Fruit fly (Drosophila melanogaster) whole organism: ENCODE results near the gene Eaat2.

Source experiments
- CG8478 ChIP-seq: fragments of >200 bp; optimal IDR thresholded peaks from 2 replicates; lab custom pipeline; 2018; ENCODE audit warnings: inconsistent platforms
- Dll ChIP-seq: fragments of >200 bp; optimal IDR thresholded peaks from 2 replicates; lab custom pipeline; 2017
- EcR ChIP-seq, 2 experiments: fragments of >200 bp; optimal IDR thresholded peaks; 2 replicates each; lab custom pipeline; 2017; ENCODE audit warnings: missing biosample characterization in 2 of 2, missing genetic modification characterization in 2 of 2, missing genetic modification reagents in 2 of 2
- pan ChIP-seq: fragments of >200 bp; optimal IDR thresholded peaks from 2 replicates; lab custom pipeline; 2017
- psq ChIP-seq: fragments of >200 bp; optimal IDR thresholded peaks from 2 replicates; lab custom pipeline; 2017
- usp ChIP-seq: fragments of >200 bp; optimal IDR thresholded peaks from 2 replicates; lab custom pipeline; 2017; ENCODE audit warnings: missing biosample characterization, missing genetic modification characterization, mixed read lengths

The Eaat2 gene

DNA sequence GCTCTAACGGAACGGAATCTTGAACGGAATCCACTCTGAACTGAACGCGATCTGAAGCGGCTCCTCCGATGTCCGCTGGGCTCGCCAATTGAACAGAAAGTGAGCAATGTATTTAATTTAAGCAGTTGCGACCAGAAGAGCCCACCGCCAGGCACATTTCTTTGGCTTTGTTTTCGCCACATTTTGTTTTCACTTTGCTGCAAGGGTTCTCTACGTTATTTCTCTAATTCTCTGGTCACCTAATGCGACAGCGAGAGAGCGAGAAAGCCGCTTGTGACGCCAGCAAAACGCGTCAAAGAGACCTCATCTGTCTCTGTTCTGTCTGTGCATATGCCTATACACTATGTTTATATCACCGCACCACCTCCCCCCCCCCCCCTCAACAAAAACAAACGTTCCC is at the start of gene Eaat2:
TSS of gene Eaat2 (minus strand) at position 101 of the 400 bp plus-strand sequence.
- TF ChIP-seq CG8478, result no peak
- no peak for TF ChIP-seq EcR (GFP tag; optimal IDR thresholded peaks at IDR 0.05; lab: Kevin White, UChicago)
- TF ChIP-seq usp (GFP tag; lab: Kevin White, UChicago), result no peak
- TF ChIP-seq Dll (lab: Kevin White, UChicago), result no peak
- TF ChIP-seq pan, result no peak
- TF ChIP-seq psq (lab: Kevin White, UChicago), result no peak

DNA sequence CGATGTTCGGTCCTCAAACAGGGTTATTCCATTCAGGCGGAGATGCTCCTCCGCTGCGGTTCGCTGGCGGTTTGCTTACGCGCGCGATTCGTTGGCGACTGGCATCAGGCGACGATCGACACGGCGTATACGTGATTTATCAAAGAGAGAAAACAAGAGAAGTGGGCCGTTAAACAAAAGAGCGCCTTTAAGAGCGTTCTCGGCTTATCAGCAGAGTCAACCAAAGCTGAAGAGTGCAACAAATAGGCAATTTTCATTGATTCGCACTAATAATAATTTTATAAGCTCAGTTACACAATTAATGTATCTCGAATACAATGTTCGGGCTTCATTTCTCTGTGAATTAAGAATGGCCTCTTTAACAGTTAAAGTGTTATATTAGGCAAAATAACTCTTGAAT is 46.5 kb upstream of the Eaat2 start, which contains the start of gene Pkg21D:
TSS of gene Pkg21D (minus strand) at position 101 of the 400 bp plus-strand sequence.
- TF ChIP-seq pan (no peak), usp (GFP tag; lab: Kevin White, UChicago) (no peak), EcR (GFP tag; optimal IDR thresholded peaks at IDR 0.05; lab: Kevin White, UChicago) (no peak), CG8478 (no peak), Dll (lab: Kevin White, UChicago) (no peak), psq (lab: Kevin White, UChicago) (no peak)

DNA sequence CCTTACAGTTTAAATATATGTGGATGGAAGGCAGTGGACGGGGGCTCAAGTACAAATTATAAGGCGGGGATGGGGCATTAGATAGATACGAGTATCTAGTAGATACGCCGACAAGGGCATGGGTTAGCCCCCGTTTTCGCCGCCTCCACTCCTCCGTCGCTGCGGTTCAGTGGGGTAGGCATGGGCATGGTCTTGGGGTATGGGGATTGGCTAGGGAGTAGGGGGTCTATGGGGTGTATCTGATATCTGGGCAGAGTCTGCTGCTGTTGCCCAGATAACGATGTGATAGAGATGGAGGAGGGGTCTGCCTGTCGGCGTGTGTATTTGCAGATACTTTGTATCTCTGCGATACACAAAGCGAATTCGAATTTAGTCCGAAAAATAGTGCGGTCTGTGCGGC is 45.8 kb upstream of the Eaat2 start:
- TF ChIP-seq psq (lab: Kevin White, UChicago) (no peak), EcR (GFP tag; optimal IDR thresholded peaks at IDR 0.05; lab: Kevin White, UChicago) (no peak), CG8478 (no peak), Dll (lab: Kevin White, UChicago) (no peak), usp (GFP tag; lab: Kevin White, UChicago) (no peak), pan (no peak)

DNA sequence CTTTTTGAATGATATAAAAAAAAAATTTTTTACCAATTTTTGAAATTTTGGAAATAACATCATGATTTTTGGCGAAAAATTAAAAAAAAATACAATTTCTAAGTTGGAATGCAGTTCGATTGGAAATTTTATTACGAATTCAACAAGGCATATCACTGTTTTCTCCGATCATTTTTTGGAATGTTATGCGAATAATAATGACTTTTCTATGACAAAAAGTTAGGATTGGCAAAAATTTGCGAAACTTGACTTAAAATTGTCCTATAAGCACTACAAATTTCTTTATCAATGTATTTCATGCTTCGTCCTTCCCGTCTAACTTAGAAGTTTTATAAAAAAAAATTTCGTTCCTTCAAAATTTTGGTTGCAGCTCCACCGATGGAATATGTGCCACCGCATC is 39.8 kb upstream of the Eaat2 start, which contains the start of gene CG3544:
TSS of gene CG3544 (plus strand) at position 301 of the 400 bp plus-strand sequence.
- TF ChIP-seq EcR (GFP tag; optimal IDR thresholded peaks at IDR 0.05; lab: Kevin White, UChicago) (no peak), usp (GFP tag; lab: Kevin White, UChicago) (no peak), pan (no peak), CG8478 (no peak), Dll (lab: Kevin White, UChicago) (no peak), psq (lab: Kevin White, UChicago) (no peak)

DNA sequence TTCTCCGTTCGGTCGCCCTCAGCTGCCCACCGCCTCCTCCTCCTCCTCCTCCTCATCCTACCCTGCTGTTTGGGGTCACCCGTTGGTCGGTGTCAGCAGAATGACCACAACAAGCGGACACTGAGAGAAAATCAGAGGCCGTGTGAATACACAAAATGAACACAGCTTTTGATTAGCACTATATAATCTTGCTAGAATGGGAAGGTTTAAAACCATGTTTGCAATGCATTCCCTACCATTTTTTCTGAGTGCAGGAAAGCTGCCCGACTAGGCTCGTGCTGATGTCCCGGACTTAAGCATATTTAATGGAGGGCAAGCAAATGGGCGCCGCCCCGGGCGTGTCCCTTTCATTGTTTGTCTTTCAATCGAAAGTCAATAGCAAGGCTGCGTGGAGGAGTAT is 36.7 kb upstream of the Eaat2 start:
- TF ChIP-seq psq (lab: Kevin White, UChicago) (no peak), EcR (GFP tag; optimal IDR thresholded peaks at IDR 0.05; lab: Kevin White, UChicago) (no peak), pan (no peak), Dll (lab: Kevin White, UChicago) (no peak), CG8478 (no peak), usp (GFP tag; lab: Kevin White, UChicago) (no peak)

DNA sequence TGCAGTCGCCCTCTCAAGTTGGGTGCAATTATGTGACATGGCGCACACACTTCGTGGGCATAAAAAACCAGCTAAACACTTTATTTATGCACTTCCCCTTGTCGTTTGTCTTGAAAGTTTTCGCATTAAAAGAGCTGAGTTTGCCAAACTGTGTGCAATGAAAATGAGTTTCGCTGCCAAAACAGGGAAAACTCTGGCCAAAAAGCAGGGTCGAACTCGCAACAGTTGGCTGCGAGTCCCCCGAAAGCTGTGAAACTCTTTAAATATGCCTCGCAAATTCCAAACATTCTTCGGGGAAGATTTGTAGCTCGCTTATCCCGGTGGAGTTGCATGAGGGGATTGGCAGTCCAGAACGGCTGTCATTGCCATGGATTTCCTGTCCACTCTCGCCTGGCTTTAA is 36.0 kb upstream of the Eaat2 start, which contains the start of gene Gr21a:
TSS of gene Gr21a (plus strand) at position 301 of the 400 bp plus-strand sequence.
- TF ChIP-seq CG8478 (no peak), Dll (lab: Kevin White, UChicago) (no peak), pan (no peak), psq (lab: Kevin White, UChicago) (no peak), EcR (GFP tag; optimal IDR thresholded peaks at IDR 0.05; lab: Kevin White, UChicago) (no peak), usp (GFP tag; lab: Kevin White, UChicago) (no peak)

DNA sequence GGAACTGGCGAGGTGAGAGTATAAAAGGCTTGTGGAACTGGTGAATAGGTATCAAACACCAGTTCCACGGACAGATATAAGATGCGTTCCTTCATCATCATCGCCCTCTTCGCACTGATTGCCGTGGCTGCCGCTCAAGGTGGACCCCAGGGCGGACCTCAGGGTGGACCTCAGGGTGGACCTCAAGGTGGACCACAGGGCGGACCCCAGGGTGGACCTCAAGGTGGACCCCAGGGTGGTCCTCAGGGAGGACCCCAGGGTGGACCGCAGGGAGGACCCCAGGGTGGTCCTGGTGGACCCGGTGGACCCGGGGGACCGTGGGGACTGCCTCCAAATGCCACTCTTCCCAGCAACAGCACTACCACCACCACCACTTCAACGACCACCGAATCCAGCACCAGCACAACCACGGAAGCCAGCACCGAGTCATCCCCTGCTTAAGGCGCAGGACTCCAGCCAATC is 35.0 kb upstream of the Eaat2 start, which contains the start of gene CG13947:
TSS of gene CG13947 (plus strand) at position 51 of the 462 bp plus-strand sequence.
- TF ChIP-seq pan (no peak), CG8478 (no peak), Dll (lab: Kevin White, UChicago) (no peak), psq (lab: Kevin White, UChicago) (no peak), EcR (GFP tag; optimal IDR thresholded peaks at IDR 0.05; lab: Kevin White, UChicago) (no peak), usp (GFP tag; lab: Kevin White, UChicago) (no peak)

DNA sequence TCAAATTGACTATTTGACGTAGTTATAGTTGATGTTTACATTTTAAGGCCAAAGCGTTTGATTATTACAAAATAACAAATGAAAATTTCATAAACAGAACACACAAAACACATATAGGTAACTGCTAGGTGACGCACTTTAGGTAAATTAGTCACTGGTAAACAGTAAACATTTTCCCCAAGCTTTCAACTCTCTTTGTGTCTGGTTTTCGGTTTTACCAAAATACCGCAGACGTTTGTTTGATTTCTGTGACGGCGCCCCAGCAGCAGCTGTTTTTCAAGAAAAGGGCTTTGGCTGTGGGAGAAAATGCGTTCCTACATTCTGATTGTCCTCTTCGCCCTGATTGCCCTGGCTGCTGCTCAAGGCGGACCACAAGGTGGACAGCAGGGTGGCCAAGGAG is 32.0 kb upstream of the Eaat2 start, which contains the start of gene CG13946:
TSS of gene CG13946 (plus strand) at position 301 of the 400 bp plus-strand sequence.
- TF ChIP-seq psq (lab: Kevin White, UChicago) (no peak), pan (no peak), usp (GFP tag; lab: Kevin White, UChicago) (no peak), Dll (lab: Kevin White, UChicago) (no peak), CG8478 (no peak), EcR (GFP tag; optimal IDR thresholded peaks at IDR 0.05; lab: Kevin White, UChicago) (no peak)

DNA sequence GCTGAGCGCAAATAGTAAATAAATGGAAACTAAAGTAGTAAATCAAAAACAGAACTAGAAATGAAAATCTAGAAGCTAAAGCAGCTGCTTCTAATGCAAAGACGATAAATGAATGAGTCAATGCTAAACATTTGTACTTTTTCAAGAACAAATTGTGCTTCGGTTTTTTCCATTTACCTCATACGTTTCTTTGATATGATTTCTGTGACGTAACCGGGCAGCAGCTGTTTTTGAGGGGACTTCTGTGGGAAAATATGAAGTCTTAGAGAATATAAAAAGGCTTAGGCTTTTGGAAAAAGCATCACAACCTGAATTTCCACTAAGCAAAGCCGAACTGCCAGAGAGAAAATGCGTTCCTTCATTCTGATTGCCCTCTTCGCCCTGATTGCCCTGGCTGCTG is 29.1 kb upstream of the Eaat2 start, which contains the start of gene CG12506:
TSS of gene CG12506 (plus strand) at position 301 of the 400 bp plus-strand sequence.
- TF ChIP-seq CG8478, result no peak
- TF ChIP-seq pan, result no peak
- no peak for TF ChIP-seq EcR (GFP tag; optimal IDR thresholded peaks at IDR 0.05; lab: Kevin White, UChicago)
- no peak for TF ChIP-seq psq (lab: Kevin White, UChicago)
- TF ChIP-seq usp (GFP tag; lab: Kevin White, UChicago), result no peak
- no peak for TF ChIP-seq Dll (lab: Kevin White, UChicago)

DNA sequence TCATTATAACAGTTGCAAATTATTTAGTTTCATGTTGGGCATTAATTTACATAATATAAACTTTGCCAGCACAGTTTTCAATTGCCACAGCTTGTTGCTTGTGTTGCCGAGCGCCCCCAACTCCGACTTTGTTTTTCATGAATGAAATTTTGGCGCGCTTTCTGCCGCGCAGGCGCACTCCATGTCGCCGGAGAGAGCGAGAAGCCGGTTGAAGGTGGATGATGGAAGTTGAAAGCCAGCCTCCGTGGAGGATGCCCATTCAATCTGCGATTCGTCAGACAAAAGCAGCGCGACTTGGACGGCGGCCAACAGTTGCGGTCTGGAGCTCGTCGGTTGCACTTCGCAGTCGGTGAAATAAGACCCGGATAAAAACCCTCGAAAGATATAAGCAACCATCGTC is 6.1 kb upstream of the Eaat2 start:
- TF ChIP-seq Dll (lab: Kevin White, UChicago), result no peak
- TF ChIP-seq EcR (GFP tag; optimal IDR thresholded peaks at IDR 0.05; lab: Kevin White, UChicago), result no peak
- TF ChIP-seq CG8478, result no peak
- TF ChIP-seq psq (lab: Kevin White, UChicago), result no peak
- no peak for TF ChIP-seq usp (GFP tag; lab: Kevin White, UChicago)
- no peak for TF ChIP-seq pan

DNA sequence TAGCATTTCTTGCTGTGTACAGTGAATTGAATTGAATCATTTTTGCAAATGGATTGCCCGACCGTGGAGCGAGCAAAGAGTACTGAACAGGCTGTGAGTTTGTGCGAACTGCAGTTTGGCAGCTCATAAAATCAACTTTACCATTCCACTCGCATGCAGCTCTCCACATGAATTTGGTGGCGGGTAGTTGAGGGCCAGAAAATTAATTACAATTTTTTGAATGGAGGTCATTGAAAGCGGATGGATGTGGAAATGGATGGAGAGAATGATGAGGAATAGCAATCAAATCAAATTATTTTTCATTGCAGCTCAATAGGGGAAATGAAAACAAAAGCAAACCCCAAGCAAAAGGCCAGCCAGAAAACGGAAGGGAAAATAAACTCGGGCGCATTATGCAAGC is 5.5 kb upstream of the Eaat2 start, which contains the start of gene GABA-B-R3:
TSS of gene GABA-B-R3 (plus strand) at position 301 of the 400 bp plus-strand sequence.
- TF ChIP-seq usp (GFP tag; lab: Kevin White, UChicago) (no peak), Dll (lab: Kevin White, UChicago) (no peak)

DNA sequence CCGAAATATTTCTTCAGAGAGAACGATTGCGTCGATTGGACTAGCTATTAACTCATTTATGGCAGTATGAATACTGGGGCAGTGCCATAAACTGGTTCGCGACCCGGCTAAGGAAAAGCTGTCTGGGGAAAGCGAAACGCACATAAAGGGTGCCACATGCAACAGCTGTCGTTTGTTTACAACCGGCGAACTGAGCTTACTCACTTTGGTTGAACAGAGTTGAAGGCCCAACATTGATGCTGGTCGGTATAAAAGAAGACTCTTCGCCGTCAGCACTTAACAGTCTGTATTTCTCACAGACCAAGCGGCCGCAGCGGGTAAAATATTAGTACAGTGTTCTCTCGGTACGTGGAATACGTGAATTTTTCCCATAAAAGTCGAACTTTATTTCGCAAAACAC is 1.6 kb upstream of the Eaat2 start:
- TF ChIP-seq pan (no peak), Dll (lab: Kevin White, UChicago) (no peak), usp (GFP tag; lab: Kevin White, UChicago) (no peak), psq (lab: Kevin White, UChicago) (no peak), EcR (GFP tag; optimal IDR thresholded peaks at IDR 0.05; lab: Kevin White, UChicago) (no peak), CG8478 (no peak)
